Worm (Caenorhabditis elegans) whole organism, young adult: Measurements from ENCODE around the gene zim-3.

Experiments
- F10E7.11 ChIP-seq: sonication (generic microtip); optimal IDR thresholded peaks from 2 replicates; lab custom pipeline; 2017; ENCODE audit warnings: mild to moderate bottlenecking, missing genetic modification characterization, moderate library complexity, missing compliant biosample characterization
- F22D6.2 ChIP-seq: sonication (generic microtip); optimal IDR thresholded peaks from 2 replicates; lab custom pipeline; 2016; ENCODE audit warnings: mild to moderate bottlenecking, missing genetic modification characterization, missing compliant biosample characterization
- cebp-1 ChIP-seq, 2 experiments: fragments of 200-800 bp in 1 of 2; sonication (Bioruptor generic) in 1 of 2; sonication (generic microtip) in 1 of 2; IDR thresholded peaks in 1 of 2; optimal IDR thresholded peaks in 1 of 2; 2 replicates each; pipeline versions ENCODE4 v1.3.6 to Lab custom; 2017 to 2022; ENCODE audit warnings: missing compliant biosample characterization in 2 of 2, missing genetic modification characterization in 2 of 2, mild to moderate bottlenecking in 1 of 2, missing genetic modification reagents in 1 of 2, moderate library complexity in 1 of 2
- ceh-27 ChIP-seq: fragments of 200-800 bp; sonication (Bioruptor generic); optimal IDR thresholded peaks from 2 replicates; lab custom pipeline; 2018; ENCODE audit warnings: mild to moderate bottlenecking, missing genetic modification characterization, moderate library complexity, missing compliant biosample characterization
- ceh-91 ChIP-seq: fragments of 200-800 bp; sonication (Bioruptor generic); IDR thresholded peaks from 2 replicates; pipeline ENCODE4 v1.3.6; 2022; ENCODE audit warnings: missing genetic modification reagents, missing genetic modification characterization, missing compliant biosample characterization
- dpl-1 ChIP-seq: fragments of 150-350 bp; optimal IDR thresholded peaks from 2 replicates; lab custom pipeline; 2014; ENCODE audit warnings: missing biosample characterization, missing genetic modification reagents, missing genetic modification characterization
- him-1 ChIP-seq: sonication (generic microtip); optimal IDR thresholded peaks from 2 replicates; lab custom pipeline; 2016; ENCODE audit warnings: missing genotype, missing genetic modification reagents, missing genetic modification characterization, missing compliant biosample characterization
- hmg-20 ChIP-seq: fragments of 200-800 bp; sonication (Bioruptor generic); IDR thresholded peaks from 2 replicates; pipeline ENCODE4 v1.3.6; 2022; ENCODE audit warnings: missing genetic modification reagents, missing genetic modification characterization, missing compliant biosample characterization
- nhr-80 ChIP-seq: sonication (generic microtip); optimal IDR thresholded peaks from 2 replicates; lab custom pipeline; 2016; ENCODE audit warnings: missing genetic modification characterization, missing compliant biosample characterization
- rec-8 ChIP-seq, 2 experiments: sonication (generic microtip); optimal IDR thresholded peaks; 2 replicates each; lab custom pipeline; 2016; ENCODE audit warnings: mild to moderate bottlenecking in 2 of 2, missing genetic modification characterization in 2 of 2, missing genetic modification reagents in 2 of 2, missing genotype in 2 of 2, missing biosample characterization in 1 of 2, missing compliant biosample characterization in 1 of 2, moderate library complexity in 1 of 2
- tbx-9 ChIP-seq: sonication (generic microtip); optimal IDR thresholded peaks from 2 replicates; lab custom pipeline; 2016; ENCODE audit warnings: borderline replicate concordance, missing genetic modification characterization, inconsistent platforms, missing compliant biosample characterization

The zim-3 gene

DNA sequence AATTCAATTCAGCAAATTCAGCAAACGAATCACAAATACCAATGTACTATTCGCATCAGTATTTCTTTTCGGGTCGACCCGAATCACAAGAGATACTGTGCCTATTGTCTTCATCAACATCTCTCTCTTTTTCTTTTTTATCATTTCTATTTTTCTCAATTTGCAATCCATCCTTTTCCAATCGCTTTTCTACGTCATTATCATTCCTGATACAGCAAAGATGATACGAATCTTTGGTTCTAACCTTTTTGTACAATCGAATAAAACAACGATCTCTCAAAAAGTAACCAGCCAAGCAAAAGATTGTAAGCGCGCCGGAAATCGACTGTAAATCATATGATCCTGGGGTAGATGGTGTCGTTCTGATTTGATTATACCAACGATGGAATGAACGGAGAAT lies 51.4 kb downstream of the zim-3 start:
- TF ChIP-seq F22D6.2 (tag; lab: Kevin White, UChicago), result no peak
- TF ChIP-seq F10E7.11, result no peak
- no peak for TF ChIP-seq hmg-20 (GFP tag; lab: Robert Waterston, UW)
- no peak for TF ChIP-seq rec-8 (tag; optimal IDR thresholded peaks at IDR 0.05; lab: Kevin White, UChicago)
- TF ChIP-seq cebp-1 (GFP tag; IDR thresholded peaks at IDR 0.05; lab: Robert Waterston, UW), result no peak
- no peak for TF ChIP-seq cebp-1 (tag; optimal IDR thresholded peaks at IDR 0.05; lab: Kevin White, UChicago)
- TF ChIP-seq ceh-27, result no peak
- no peak for TF ChIP-seq dpl-1 (GFP tag; lab: Kevin White, UChicago)
- TF ChIP-seq ceh-91 (GFP tag; lab: Robert Waterston, UW), result no peak
- no peak for TF ChIP-seq nhr-80 (tag; lab: Kevin White, UChicago)
- no peak for TF ChIP-seq him-1 (tag; lab: Kevin White, UChicago)
- TF ChIP-seq tbx-9, result no peak
